Worm (Caenorhabditis elegans): ENCODE results near the gene try-8.
A peak's percentile ranks its signal among the peaks of the same experiment; 100 is the strongest.

try-8 gene

DNA sequence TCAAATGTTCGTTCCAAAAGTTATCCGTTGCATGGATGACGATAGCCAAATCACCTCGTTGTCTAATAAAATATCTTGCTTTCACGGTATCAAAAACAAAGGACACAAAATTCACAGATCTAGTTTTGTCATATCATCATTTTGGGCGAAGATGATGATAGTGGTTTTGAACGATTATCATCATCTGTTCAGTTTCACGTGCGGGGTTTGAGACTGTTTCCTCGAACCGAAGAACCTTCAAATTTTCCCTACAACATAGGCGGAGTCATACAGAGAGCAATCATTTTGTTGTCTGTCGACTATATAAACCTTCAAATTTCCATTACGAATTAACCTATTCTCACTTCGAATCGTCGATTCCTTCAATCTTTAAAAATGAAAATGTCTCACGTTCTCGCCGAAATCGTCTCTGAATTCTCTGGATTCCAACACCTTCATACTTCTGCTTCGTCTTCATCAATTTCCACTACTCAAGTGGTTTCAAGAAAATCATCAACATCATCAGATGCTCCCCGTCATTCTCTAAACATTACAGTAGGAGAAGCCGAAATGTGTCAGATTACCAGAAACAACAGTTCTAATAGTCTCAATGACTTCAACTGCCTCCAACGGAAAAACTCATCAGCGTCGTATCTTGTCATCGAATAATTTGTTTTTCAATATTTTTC, 40.9 kb downstream of the try-8 start, which contains the start of gene F18E3.11:
F18E3.11 (plus strand) TSS at position 376 of the 668 bp plus-strand sequence.
- TF ChIP-seq C06A6.2 (GFP tag; conservative IDR thresholded peaks at IDR 0.05) = 0 out of 2 replicates have a peak, but pooled peaks have one; percentile 15
- TF ChIP-seq ztf-26 (tag; optimal IDR thresholded peaks at IDR 0.05) = peak; percentile 57
- TF ChIP-seq F23B12.7 (tag; optimal IDR thresholded peaks at IDR 0.05; ENCODE audit: insufficient read depth) = no peak
- TF ChIP-seq ama-1 (optimal IDR thresholded peaks at IDR 0.05) = peak; percentile 97
- no peak for TF ChIP-seq ama-1 (GFP tag; optimal IDR thresholded peaks at IDR 0.05)
- TF ChIP-seq lin-40 (tag; optimal IDR thresholded peaks at IDR 0.05) = peak; percentile 48

DNA sequence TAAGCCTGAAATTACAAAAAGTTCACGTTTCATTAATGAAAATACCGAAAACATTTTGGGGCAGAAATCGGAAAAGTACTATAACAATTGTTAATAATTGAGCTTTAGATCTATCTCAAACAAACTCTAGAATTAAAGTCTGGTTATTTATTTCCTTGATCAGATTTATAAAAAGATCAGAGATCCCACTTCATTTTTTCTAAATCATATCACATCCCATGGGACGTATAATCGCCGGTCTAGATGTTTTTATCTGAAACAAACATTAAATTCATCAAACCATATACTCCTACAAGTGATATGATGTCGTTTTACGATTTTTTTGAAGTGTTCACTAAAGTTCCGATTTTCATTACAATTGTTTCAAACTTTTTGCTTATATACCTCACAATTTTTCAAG, 42.4 kb downstream of the try-8 start, which contains the start of gene str-41:
str-41 (plus strand) TSS at position 301 of the 400 bp plus-strand sequence.
- no peak for TF ChIP-seq athp-1 (tag; optimal IDR thresholded peaks at IDR 0.05)
- no peak for TF ChIP-seq hlh-12 (tag; optimal IDR thresholded peaks at IDR 0.05)
- no peak for TF ChIP-seq unc-62 (GFP tag; optimal IDR thresholded peaks at IDR 0.05)
- no peak for TF ChIP-seq K12H6.12 (tag; optimal IDR thresholded peaks at IDR 0.05)
- no peak for TF ChIP-seq Y53F4B.3 (GFP tag; IDR thresholded peaks at IDR 0.05)
- TF ChIP-seq dpl-1 (GFP tag; optimal IDR thresholded peaks at IDR 0.05) = no peak
- no peak for TF ChIP-seq madf-8 (GFP tag; conservative IDR thresholded peaks at IDR 0.05)
- no peak for TF ChIP-seq B0019.2 (GFP tag; conservative IDR thresholded peaks at IDR 0.05)
- TF ChIP-seq F10E7.11 (tag; optimal IDR thresholded peaks at IDR 0.05) = no peak
- no peak for TF ChIP-seq ceh-40 (GFP tag; IDR thresholded peaks at IDR 0.05)

DNA sequence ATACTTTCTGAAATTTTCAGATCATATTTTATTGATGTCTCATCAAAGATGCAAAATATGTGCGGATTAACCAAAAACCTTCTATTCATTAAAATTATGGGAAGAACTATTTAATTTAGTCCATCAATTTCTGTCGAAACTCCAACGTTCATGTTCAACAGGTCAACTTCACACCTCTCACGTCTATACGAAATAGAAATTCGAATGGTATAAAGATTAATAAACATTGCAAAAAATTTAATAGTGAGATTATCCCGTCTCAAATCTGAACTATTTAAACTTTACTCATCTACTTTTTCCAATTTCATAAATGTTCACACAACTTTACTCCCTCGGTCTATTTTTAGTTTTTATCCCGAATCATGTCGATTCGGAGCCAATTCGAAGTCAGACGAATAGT, 44.5 kb downstream of the try-8 start, which contains the start of gene R13D7.2:
R13D7.2 (plus strand) TSS at position 301 of the 400 bp plus-strand sequence.
- TF ChIP-seq F49E8.2 (tag; optimal IDR thresholded peaks at IDR 0.05; ENCODE audit: insufficient read depth) (no peak), T07F8.4 (tag; optimal IDR thresholded peaks at IDR 0.05) (no peak), snpc-1.1 (tag; optimal IDR thresholded peaks at IDR 0.05; ENCODE audit: insufficient read depth) (no peak), lag-1 (GFP tag; IDR thresholded peaks at IDR 0.05) (no peak), attf-5 (GFP tag; optimal IDR thresholded peaks at IDR 0.05) (no peak), mel-28 (tag; optimal IDR thresholded peaks at IDR 0.05; ENCODE audit: borderline replicate concordance) (no peak), ccch-3 (GFP tag; optimal IDR thresholded peaks at IDR 0.05) (no peak), atf-7 (tag; optimal IDR thresholded peaks at IDR 0.05) (no peak), F57C9.4 (tag; optimal IDR thresholded peaks at IDR 0.05) (no peak), F10E7.11 (tag; optimal IDR thresholded peaks at IDR 0.05) (no peak), chd-7 (tag; optimal IDR thresholded peaks at IDR 0.05) (no peak), nhr-80 (tag; optimal IDR thresholded peaks at IDR 0.05) (no peak), tbp1 (GFP tag; optimal IDR thresholded peaks at IDR 0.05) (no peak), let-526 (GFP tag; IDR thresholded peaks at IDR 0.05) (no peak), ceh-91 (GFP tag; IDR thresholded peaks at IDR 0.05) (no peak), K12H6.12 (tag; optimal IDR thresholded peaks at IDR 0.05) (no peak), sptf-2 (GFP tag; optimal IDR thresholded peaks at IDR 0.05) (no peak), ztf-28 (GFP tag; IDR thresholded peaks at IDR 0.05) (no peak)

DNA sequence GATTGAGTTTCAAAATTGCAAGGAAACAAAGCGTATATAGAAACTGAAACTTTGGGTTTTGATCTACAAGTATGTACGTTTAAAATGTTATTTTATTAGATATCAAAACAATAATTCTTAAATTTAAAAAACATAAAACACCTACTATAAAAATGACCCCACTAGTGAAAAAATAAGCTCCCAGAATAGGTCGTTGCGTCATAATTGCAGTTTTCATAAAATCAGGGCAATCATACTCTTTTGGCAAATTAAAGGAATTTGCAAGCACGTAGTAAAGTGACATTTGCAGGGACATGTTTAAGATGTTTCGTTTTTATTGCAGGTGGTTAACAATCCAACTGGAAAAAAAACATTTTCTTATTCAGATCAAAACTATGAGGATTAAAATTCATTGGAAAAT, 45.6 kb downstream of the try-8 start, which contains the start of gene srt-6:
srt-6 (minus strand) TSS at position 295 of the 400 bp plus-strand sequence.
- no peak for TF ChIP-seq pha-4 (tag; optimal IDR thresholded peaks at IDR 0.05)
